Worm (Caenorhabditis elegans): ENCODE measurements around the gene pxmp-4.

pxmp-4 gene

ce11 chrIV:385150-385937, 48.4 kb upstream of the pxmp-4 start, which contains the start of gene rps-24 (continued):
- TF ChIP-seq ceh-31 (tag; optimal IDR thresholded peaks at IDR 0.05) (peak; percentile 100), ceh-48 (tag; optimal IDR thresholded peaks at IDR 0.05) (peak; percentile 63), ceh-45 (GFP tag; IDR thresholded peaks at IDR 0.05) (peak; percentile 68), pax-1 (tag; optimal IDR thresholded peaks at IDR 0.05) (peak; percentile 10), unc-3 (GFP tag; conservative IDR thresholded peaks at IDR 0.05) (peak; percentile 69), unc-3 (tag; optimal IDR thresholded peaks at IDR 0.05) (peak; percentile 81), rnt-1 (tag; optimal IDR thresholded peaks at IDR 0.05) (peak; percentile 98), ref-2 (tag; optimal IDR thresholded peaks at IDR 0.05) (peak; percentile 97), hlh-6 (tag; optimal IDR thresholded peaks at IDR 0.05) (peak; percentile 86), hlh-13 (GFP tag; optimal IDR thresholded peaks at IDR 0.05) (peak; percentile 49), pha-2 (tag; optimal IDR thresholded peaks at IDR 0.05) (peak; percentile 33), fkh-6 (tag; optimal IDR thresholded peaks at IDR 0.05) (peak; percentile 86), gmeb-2 (tag; optimal IDR thresholded peaks at IDR 0.05) (peak; percentile 36), dmd-4 (tag; optimal IDR thresholded peaks at IDR 0.05; ENCODE audit: borderline replicate concordance) (peak; percentile 93)

DNA sequence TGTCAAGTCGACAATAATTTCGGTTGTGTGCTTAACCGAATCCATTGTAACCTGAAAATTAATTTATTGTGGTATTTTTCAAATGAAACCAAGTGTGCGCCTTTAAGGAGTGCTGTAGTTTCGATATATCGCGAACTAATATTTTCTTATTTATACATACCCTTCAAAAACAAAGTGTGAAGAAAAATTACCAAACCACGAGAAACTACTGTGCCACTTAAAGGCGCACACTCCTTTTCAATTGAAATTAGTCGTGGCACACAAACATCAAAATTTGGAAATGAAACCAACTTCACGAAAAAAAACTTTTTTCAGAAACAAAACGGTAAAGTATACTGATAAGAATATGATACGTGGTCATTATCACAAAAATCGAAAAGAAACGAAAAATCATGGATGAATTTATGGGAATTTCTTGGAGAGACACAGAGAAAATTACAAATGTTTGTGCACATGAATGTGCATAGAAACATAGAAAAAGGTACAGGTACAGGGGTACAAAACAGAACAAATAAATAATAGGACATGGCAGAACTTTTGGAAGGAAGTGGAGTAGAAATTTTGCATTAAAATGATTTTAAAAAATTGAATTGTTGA, 46.3 kb upstream of the pxmp-4 start, which contains the start of gene spl-1:
Gene spl-1, minus strand, starts transcription at position 51 of the 597 bp plus-strand sequence.
- TF ChIP-seq syd-9 (tag; optimal IDR thresholded peaks at IDR 0.05) (no peak), ahr-1 (tag; optimal IDR thresholded peaks at IDR 0.05) (no peak), rnt-1 (tag; optimal IDR thresholded peaks at IDR 0.05) (no peak), elt-2 (tag; optimal IDR thresholded peaks at IDR 0.05) (peak; percentile 49), elt-4 (tag; optimal IDR thresholded peaks at IDR 0.05) (no peak), ets-4 (tag; optimal IDR thresholded peaks at IDR 0.05) (no peak)

- no peak for TF ChIP-seq unc-86 (tag; optimal IDR thresholded peaks at IDR 0.05)
- TF ChIP-seq nhr-232 (tag; optimal IDR thresholded peaks at IDR 0.05), result no peak
- TF ChIP-seq lin-11 (tag; optimal IDR thresholded peaks at IDR 0.05), result no peak
- no peak for TF ChIP-seq hlh-15 (tag; optimal IDR thresholded peaks at IDR 0.05)
- TF ChIP-seq rnt-1 (tag; optimal IDR thresholded peaks at IDR 0.05), result no peak
- TF ChIP-seq ceh-2 (tag; optimal IDR thresholded peaks at IDR 0.05), result no peak
- TF ChIP-seq ceh-6 (GFP tag; optimal IDR thresholded peaks at IDR 0.05), result no peak
- TF ChIP-seq mec-3 (tag; optimal IDR thresholded peaks at IDR 0.05; ENCODE audit: borderline replicate concordance), result no peak
These were observed 42.6 kb upstream of the pxmp-4 start for ce11 chrIV:379605-380004.

- TF ChIP-seq unc-55 (GFP tag; optimal IDR thresholded peaks at IDR 0.05), result peak; percentile 68
- no peak for TF ChIP-seq fkh-10 (GFP tag; optimal IDR thresholded peaks at IDR 0.05)
- TF ChIP-seq madf-2 (tag; optimal IDR thresholded peaks at IDR 0.05), result no peak
- no peak for TF ChIP-seq pat-9 (tag; optimal IDR thresholded peaks at IDR 0.05)
- TF ChIP-seq ceh-18 (tag; optimal IDR thresholded peaks at IDR 0.05), result no peak
These were observed 41.9 kb upstream of the pxmp-4 start for ce11 chrIV:378838-379237.

DNA sequence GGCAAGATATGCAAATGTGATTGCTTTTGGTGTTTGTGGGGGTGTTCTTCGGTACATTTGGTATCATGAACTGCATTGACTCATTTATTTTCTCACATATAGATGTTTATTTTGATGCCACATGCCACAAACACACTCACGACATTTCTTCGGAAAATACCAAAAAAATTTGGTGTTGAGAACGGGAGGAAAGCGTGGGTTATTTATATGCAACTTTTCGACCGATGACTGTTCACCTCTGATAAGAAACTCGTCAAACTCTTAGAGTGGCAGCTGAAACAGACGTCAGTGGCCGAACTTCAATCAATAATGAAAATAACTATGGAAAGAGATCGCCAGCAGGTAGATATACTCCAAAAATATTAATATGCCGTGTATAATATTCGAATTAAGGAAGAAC, 41.4 kb upstream of the pxmp-4 start:
- TF ChIP-seq nhr-232 (tag; optimal IDR thresholded peaks at IDR 0.05) (no peak), lin-11 (tag; optimal IDR thresholded peaks at IDR 0.05) (no peak), ceh-45 (GFP tag; IDR thresholded peaks at IDR 0.05) (no peak), odd-2 (tag; optimal IDR thresholded peaks at IDR 0.05) (no peak), sdc-2 (tag; optimal IDR thresholded peaks at IDR 0.05) (no peak), hlh-30 (tag; optimal IDR thresholded peaks at IDR 0.05; ENCODE audit: insufficient read depth) (no peak), ama-1 (optimal IDR thresholded peaks at IDR 0.05) (no peak), ceh-22 (tag; optimal IDR thresholded peaks at IDR 0.05) (no peak), madf-2 (tag; optimal IDR thresholded peaks at IDR 0.05) (no peak), K09A11.1 (tag; optimal IDR thresholded peaks at IDR 0.05; ENCODE audit: insufficient read depth) (no peak), ztf-16 (tag; optimal IDR thresholded peaks at IDR 0.05) (no peak), ceh-30 (tag; optimal IDR thresholded peaks at IDR 0.05) (no peak), C38D4.7 (GFP tag; optimal IDR thresholded peaks at IDR 0.05) (no peak), fkh-6 (tag; optimal IDR thresholded peaks at IDR 0.05) (no peak), tbx-2 (tag; optimal IDR thresholded peaks at IDR 0.05) (no peak), ets-4 (tag; optimal IDR thresholded peaks at IDR 0.05) (no peak), rnt-1 (tag; optimal IDR thresholded peaks at IDR 0.05) (no peak)
